Fruit fly (Drosophila melanogaster): ENCODE results near the gene CG5890.

Gene CG5890

DNA sequence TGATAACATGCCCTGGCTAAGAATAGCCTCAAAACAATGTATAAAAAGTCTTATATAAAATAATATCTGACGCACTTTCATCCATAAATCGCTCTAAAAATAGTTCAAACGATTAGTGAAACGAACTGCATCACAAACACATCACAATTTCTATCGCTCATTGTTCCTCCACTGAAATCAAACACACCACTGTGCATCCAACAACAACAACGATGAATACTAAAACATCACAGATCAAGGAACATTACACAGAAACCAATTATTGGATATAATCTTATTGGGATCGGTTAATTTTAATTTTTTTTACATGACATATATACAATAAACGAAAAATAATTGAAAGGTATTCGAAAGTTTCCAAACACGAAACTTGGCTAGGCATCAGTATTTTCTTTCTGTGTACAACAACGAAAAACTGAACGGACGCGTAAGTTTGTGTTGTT lies 23.4 kb downstream of the CG5890 start (continued):
- TF ChIP-seq pros (GFP tag; optimal IDR thresholded peaks at IDR 0.05) (no peak), Rfx (GFP tag; IDR thresholded peaks at IDR 0.05) (peak; percentile 89), H15 (GFP tag; IDR thresholded peaks at IDR 0.05) (no peak; the same call in 2 of the 3 replicates), knrl (GFP tag; IDR thresholded peaks at IDR 0.05; ENCODE audit: partially characterized antibody) (no peak), CG10979 (tag; optimal IDR thresholded peaks at IDR 0.05) (peak; percentile 88), CG8281 (tag; optimal IDR thresholded peaks at IDR 0.05) (peak; percentile 43), h (optimal IDR thresholded peaks at IDR 0.05) (no peak), Drgx (GFP tag; IDR thresholded peaks at IDR 0.05) (peak; percentile 78), bbx (GFP tag; IDR thresholded peaks at IDR 0.05; ENCODE audit: partially characterized antibody) (no peak), CG5953 (GFP tag; IDR thresholded peaks at IDR 0.05) (peak; percentile 58), Kr (GFP tag; optimal IDR thresholded peaks at IDR 0.05) (no peak), pum (GFP tag; optimal IDR thresholded peaks at IDR 0.05) (peak; percentile 53), otp (GFP tag; IDR thresholded peaks at IDR 0.05) (no peak), Atf3 (GFP tag; optimal IDR thresholded peaks at IDR 0.05) (peak; percentile 48), corto (GFP tag; optimal IDR thresholded peaks at IDR 0.05) (no peak), toy (GFP tag; IDR thresholded peaks at IDR 0.05) (no peak), Mad (GFP tag; optimal IDR thresholded peaks at IDR 0.05) (peak; percentile 45), D (optimal IDR thresholded peaks at IDR 0.05) (no peak), D (GFP tag; optimal IDR thresholded peaks at IDR 0.05) (peak; percentile 80), CG3163 (GFP tag; optimal IDR thresholded peaks at IDR 0.05) (no peak), salm (tag; optimal IDR thresholded peaks at IDR 0.05) (peak; percentile 31), sim (GFP tag; IDR thresholded peaks at IDR 0.05) (peak; percentile 60; the same call in 1 of the 2 replicates), CG34376 (GFP tag; optimal IDR thresholded peaks at IDR 0.05) (no peak), vfl (GFP tag; optimal IDR thresholded peaks at IDR 0.05) (peak; percentile 36), CG9437 (GFP tag; optimal IDR thresholded peaks at IDR 0.05) (peak; percentile 77), ttk (GFP tag; IDR thresholded peaks at IDR 0.05) (peak; percentile 73; the same call in 1 of the 2 replicates), CG11247 (GFP tag; IDR thresholded peaks at IDR 0.05) (peak; percentile 72; the same call in 1 of the 2 replicates), CG10654 (GFP tag; optimal IDR thresholded peaks at IDR 0.05) (peak; percentile 65), her (GFP tag; optimal IDR thresholded peaks at IDR 0.05) (no peak), CG7786 (GFP tag; optimal IDR thresholded peaks at IDR 0.05) (peak; percentile 71), CG10209 (GFP tag; optimal IDR thresholded peaks at IDR 0.05) (peak; percentile 54), zfh1 (GFP tag; IDR thresholded peaks at IDR 0.05) (no peak; the same call in 1 of the 3 replicates), CG13424 (tag; optimal IDR thresholded peaks at IDR 0.05) (peak; percentile 86), HHEX (GFP tag; optimal IDR thresholded peaks at IDR 0.05) (peak; percentile 68), jigr1 (GFP tag; IDR thresholded peaks at IDR 0.05) (no peak), Hmr (GFP tag; optimal IDR thresholded peaks at IDR 0.05) (peak; percentile 35), Fer2 (tag; optimal IDR thresholded peaks at IDR 0.05) (peak; percentile 53), Ravus (GFP tag; IDR thresholded peaks at IDR 0.05) (peak; percentile 16; the same call in 1 of the 2 replicates), fru (optimal IDR thresholded peaks at IDR 0.05) (no peak), CG16779 (GFP tag; IDR thresholded peaks at IDR 0.05) (no peak; the same call in 1 of the 2 replicates), ap (GFP tag; IDR thresholded peaks at IDR 0.05) (peak; percentile 72), sima (GFP tag; optimal IDR thresholded peaks at IDR 0.05) (no peak), CG11723 (GFP tag; optimal IDR thresholded peaks at IDR 0.05) (peak; percentile 52), kay (GFP tag; optimal IDR thresholded peaks at IDR 0.05) (peak; percentile 54), al (GFP tag; IDR thresholded peaks at IDR 0.05) (peak; percentile 70; the same call in 1 of the 2 replicates), p53 (GFP tag; optimal IDR thresholded peaks at IDR 0.05) (no peak), BtbVII (GFP tag; optimal IDR thresholded peaks at IDR 0.05) (no peak), Ssrp (tag; optimal IDR thresholded peaks at IDR 0.05) (peak; percentile 81), CG15011 (GFP tag; optimal IDR thresholded peaks at IDR 0.05) (peak; percentile 25), nau (GFP tag; optimal IDR thresholded peaks at IDR 0.05) (peak; percentile 13), CG10147 (GFP tag; optimal IDR thresholded peaks at IDR 0.05) (peak; percentile 41), CG34224 (GFP tag; IDR thresholded peaks at IDR 0.05; ENCODE audit: partially characterized antibody) (no peak)
